Fruit fly (Drosophila melanogaster) whole organism, pupa: ENCODE results near the gene Sgs1.

Source experiments
- CG13204 ChIP-seq: fragments of 200-800 bp; sonication (Bioruptor generic); optimal IDR thresholded peaks from 2 replicates; lab custom pipeline; 2018; ENCODE audit warnings: missing biosample characterization, mild to moderate bottlenecking, missing genetic modification characterization, moderate library complexity
- CG14655 ChIP-seq: fragments of 200-800 bp; sonication (Bioruptor generic); optimal IDR thresholded peaks from 3 replicates; lab custom pipeline; 2017; ENCODE audit warnings: mild to moderate bottlenecking, missing biosample characterization, missing genetic modification reagents, missing genetic modification characterization
- CG15710 ChIP-seq: fragments of 200-800 bp; sonication (Bioruptor generic); optimal IDR thresholded peaks from 2 replicates; lab custom pipeline; 2018; ENCODE audit warnings: missing biosample characterization, mild to moderate bottlenecking, missing genetic modification characterization, moderate library complexity
- CG17806 ChIP-seq: fragments of 200-800 bp; sonication (Bioruptor generic); optimal IDR thresholded peaks from 2 replicates; lab custom pipeline; 2018; ENCODE audit warnings: missing biosample characterization, mild to moderate bottlenecking, missing genetic modification characterization, moderate library complexity
- CG34367 ChIP-seq: fragments of 200-800 bp; sonication (Bioruptor generic); optimal IDR thresholded peaks from 2 replicates; lab custom pipeline; 2018; ENCODE audit warnings: missing biosample characterization, mild to moderate bottlenecking, missing genetic modification characterization
- CG8159 ChIP-seq: fragments of 200-800 bp; sonication (Bioruptor generic); optimal IDR thresholded peaks from 3 replicates; lab custom pipeline; 2018; ENCODE audit warnings: missing biosample characterization, mild to moderate bottlenecking, missing genetic modification characterization, moderate library complexity
- CG8301 ChIP-seq: fragments of 200-800 bp; sonication (Bioruptor generic); optimal IDR thresholded peaks from 2 replicates; lab custom pipeline; 2018; ENCODE audit warnings: missing biosample characterization, mild to moderate bottlenecking, missing genetic modification characterization
- CG9948 ChIP-seq: fragments of 200-800 bp; sonication (Bioruptor generic); optimal IDR thresholded peaks from 2 replicates; lab custom pipeline; 2018; ENCODE audit warnings: missing biosample characterization, mild to moderate bottlenecking, missing genetic modification characterization, moderate library complexity
- D1 ChIP-seq: fragments of 200-800 bp; sonication (Bioruptor generic); optimal IDR thresholded peaks from 2 replicates; lab custom pipeline; 2018; ENCODE audit warnings: missing biosample characterization, mild to moderate bottlenecking, missing genetic modification characterization, moderate library complexity
- EcR ChIP-seq: fragments of 200-800 bp; sonication (Bioruptor generic); optimal IDR thresholded peaks from 3 replicates; lab custom pipeline; 2019; ENCODE audit warnings: missing biosample characterization, missing genetic modification characterization, mild to moderate bottlenecking, moderate library complexity, missing genetic modification reagents
- Pif1B ChIP-seq: fragments of 200-800 bp; sonication (Bioruptor generic); optimal IDR thresholded peaks from 3 replicates; lab custom pipeline; 2016; ENCODE audit warnings: missing biosample characterization, missing genetic modification characterization
- Snoo ChIP-seq: fragments of 200-800 bp; sonication (Bioruptor generic); optimal IDR thresholded peaks from 3 replicates; lab custom pipeline; 2017; ENCODE audit warnings: missing biosample characterization, mild to moderate bottlenecking, missing genetic modification characterization, inconsistent platforms
- fd96Ca ChIP-seq: fragments of 200-800 bp; sonication (Bioruptor generic); IDR thresholded peaks from 3 replicates; pipeline ENCODE4 v1.3.6; 2022; ENCODE audit warnings: missing biosample characterization, missing genetic modification characterization
- rn ChIP-seq: fragments of 200-800 bp; sonication (Bioruptor generic); IDR thresholded peaks from 2 replicates; pipeline ENCODE4 v1.3.6; 2022; ENCODE audit warnings: missing biosample characterization, missing genetic modification characterization

dm6 chr2L:4898165-4898564 is 39.0 kb upstream of the Sgs1 start:
- TF ChIP-seq fd96Ca (GFP tag; lab: Robert Waterston, UW) (no peak), CG13204 (no peak), EcR (GFP tag; lab: Kevin White, UChicago) (no peak), rn (GFP tag; lab: Robert Waterston, UW) (no peak), CG15710 (no peak), CG9948 (tag; lab: Kevin White, UChicago) (no peak), CG8301 (no peak), CG8159 (tag; lab: Kevin White, UChicago) (no peak), CG17806 (tag; lab: Kevin White, UChicago) (no peak), CG14655 (GFP tag; lab: Kevin White, UChicago) (no peak), Pif1B (GFP tag; lab: Kevin White, UChicago) (no peak), D1 (tag; lab: Kevin White, UChicago) (no peak), CG34367 (tag; lab: Kevin White, UChicago) (no peak), Snoo (tag; lab: Kevin White, UChicago) (no peak)
